Worm (Caenorhabditis elegans): ENCODE data around the gene tbc-19.

- TF ChIP-seq unc-62 (GFP tag; optimal IDR thresholded peaks at IDR 0.05) (no peak), zfh-2 (GFP tag; conservative IDR thresholded peaks at IDR 0.05) (0 out of 2 replicates have a peak, but pooled peaks have one; percentile 25), ama-1 (optimal IDR thresholded peaks at IDR 0.05) (no peak), ama-1 (GFP tag; optimal IDR thresholded peaks at IDR 0.05) (no peak), hlh-12 (tag; optimal IDR thresholded peaks at IDR 0.05) (no peak), T26A5.8 (tag; optimal IDR thresholded peaks at IDR 0.05) (no peak)
Measured at ce11 chrX:14024400-14024953, 12.2 kb upstream of the tbc-19 start.

Measured in whole organism, young adult.